Fruit fly (Drosophila melanogaster) whole organism, embryonic: ENCODE data around the gene Pmm2.

ENCODE experiments used
- BEAF-32 ChIP-seq: fragments of 200-800 bp; sonication (Bioruptor generic); optimal IDR thresholded peaks from 3 replicates; lab custom pipeline; 2017; ENCODE audit warnings: missing biosample characterization, missing genetic modification characterization, mild to moderate bottlenecking, moderate library complexity, missing genetic modification reagents
- CG10267 ChIP-seq: fragments of 200-800 bp; sonication (Bioruptor generic); optimal IDR thresholded peaks from 2 replicates; lab custom pipeline; 2018; ENCODE audit warnings: missing biosample characterization, mild to moderate bottlenecking, missing genetic modification characterization, moderate library complexity
- CG10274 ChIP-seq: fragments of 200-800 bp; sonication (Bioruptor generic); optimal IDR thresholded peaks from 3 replicates; lab custom pipeline; 2017; ENCODE audit warnings: missing biosample characterization, mild to moderate bottlenecking, missing genetic modification characterization
- CG13287 ChIP-seq: fragments of 200-800 bp; sonication (Bioruptor generic); IDR thresholded peaks from 2 replicates; pipeline ENCODE4 v1.3.6; 2022; ENCODE audit warnings: missing biosample characterization, missing genetic modification characterization; ENCODE audit not compliant: partially characterized antibody
- CG15514 ChIP-seq: fragments of 200-800 bp; sonication (Bioruptor generic); optimal IDR thresholded peaks from 3 replicates; lab custom pipeline; 2017; ENCODE audit warnings: missing biosample characterization, missing genetic modification characterization, mild to moderate bottlenecking, moderate library complexity, missing genetic modification reagents
- CG17385 ChIP-seq: fragments of 200-800 bp; sonication (Bioruptor generic); optimal IDR thresholded peaks from 3 replicates; lab custom pipeline; 2018; ENCODE audit warnings: missing biosample characterization, mild to moderate bottlenecking, missing genetic modification characterization
- CG18011 ChIP-seq: fragments of 200-800 bp; sonication (Bioruptor generic); optimal IDR thresholded peaks from 2 replicates; lab custom pipeline; 2017; ENCODE audit warnings: missing biosample characterization, missing genetic modification characterization, mild to moderate bottlenecking, moderate library complexity, missing genotype
- CG2116 ChIP-seq: fragments of 200-800 bp; sonication (Bioruptor generic); optimal IDR thresholded peaks from 3 replicates; lab custom pipeline; 2018; ENCODE audit warnings: missing biosample characterization, mild to moderate bottlenecking, missing genetic modification characterization
- CG2120 ChIP-seq: fragments of 200-800 bp; sonication (Bioruptor generic); optimal IDR thresholded peaks from 3 replicates; lab custom pipeline; 2016; ENCODE audit warnings: missing biosample characterization, missing genetic modification characterization
- CG2875 ChIP-seq: fragments of 200-800 bp; sonication (Bioruptor generic); optimal IDR thresholded peaks from 2 replicates; lab custom pipeline; 2017; ENCODE audit warnings: missing biosample characterization, mild to moderate bottlenecking, missing genetic modification characterization, missing genetic modification reagents
- CG32772 ChIP-seq: fragments of 200-800 bp; sonication (Bioruptor generic); IDR thresholded peaks from 2 replicates; pipeline ENCODE4 v1.3.6; 2022; ENCODE audit warnings: missing biosample characterization, missing genetic modification characterization
- CG4617 ChIP-seq: fragments of 200-800 bp; sonication (Bioruptor generic); optimal IDR thresholded peaks from 3 replicates; lab custom pipeline; 2016; ENCODE audit warnings: missing biosample characterization, missing genetic modification characterization, borderline replicate concordance
- CG9797 ChIP-seq: fragments of 200-800 bp; sonication (Bioruptor generic); optimal IDR thresholded peaks from 3 replicates; lab custom pipeline; 2018; ENCODE audit warnings: missing biosample characterization, mild to moderate bottlenecking, missing genetic modification characterization
- Dip2 ChIP-seq: fragments of 200-800 bp; sonication (Bioruptor generic); IDR thresholded peaks from 2 replicates; pipeline ENCODE4 v1.3.6; 2022; ENCODE audit warnings: missing biosample characterization, missing genetic modification characterization
- Dp ChIP-seq: fragments of 200-800 bp; sonication (Bioruptor generic); optimal IDR thresholded peaks from 2 replicates; lab custom pipeline; 2018; ENCODE audit warnings: missing biosample characterization, mild to moderate bottlenecking, missing genetic modification characterization, moderate library complexity
- E2f2 ChIP-seq: fragments of 200-800 bp; sonication (Bioruptor generic); IDR thresholded peaks from 2 replicates; pipeline ENCODE4 v1.3.6; 2022; ENCODE audit warnings: missing biosample characterization, missing genetic modification characterization
- Ets97D ChIP-seq: fragments of 200-800 bp; sonication (Bioruptor generic); optimal IDR thresholded peaks from 3 replicates; lab custom pipeline; 2016; ENCODE audit warnings: missing biosample characterization, missing genetic modification characterization
- HmgZ ChIP-seq: fragments of 200-800 bp; sonication (Bioruptor generic); optimal IDR thresholded peaks from 2 replicates; lab custom pipeline; 2018; ENCODE audit warnings: missing biosample characterization, mild to moderate bottlenecking, missing genetic modification characterization
- MBD-R2 ChIP-seq: fragments of 200-800 bp; sonication (Bioruptor generic); IDR thresholded peaks from 2 replicates; pipeline ENCODE4 v1.3.6; 2022; ENCODE audit warnings: missing biosample characterization, missing genetic modification characterization
- MESR4 ChIP-seq: fragments of 200-800 bp; sonication (Bioruptor generic); optimal IDR thresholded peaks from 2 replicates; lab custom pipeline; 2018; ENCODE audit warnings: missing biosample characterization, mild to moderate bottlenecking, missing genetic modification characterization, moderate library complexity
- Max ChIP-seq: fragments of 200-800 bp; sonication (Bioruptor generic); optimal IDR thresholded peaks from 2 replicates; lab custom pipeline; 2016; ENCODE audit warnings: missing biosample characterization, mild to moderate bottlenecking, missing genetic modification characterization
- Myb ChIP-seq: fragments of 200-800 bp; sonication (Bioruptor generic); optimal IDR thresholded peaks from 2 replicates; lab custom pipeline; 2016; ENCODE audit warnings: missing biosample characterization, missing genetic modification characterization
- Sox102F ChIP-seq: fragments of 200-800 bp; sonication (Bioruptor generic); optimal IDR thresholded peaks from 2 replicates; lab custom pipeline; 2018; ENCODE audit warnings: missing biosample characterization, mild to moderate bottlenecking, missing genetic modification characterization, moderate library complexity
- YL-1 ChIP-seq: fragments of 200-800 bp; sonication (Bioruptor generic); optimal IDR thresholded peaks from 3 replicates; lab custom pipeline; 2017; ENCODE audit warnings: missing biosample characterization, mild to moderate bottlenecking, missing genetic modification characterization
- ash1 ChIP-seq: fragments of 200-800 bp; sonication (Bioruptor generic); optimal IDR thresholded peaks from 2 replicates; lab custom pipeline; 2018; ENCODE audit warnings: missing biosample characterization, mild to moderate bottlenecking, missing genetic modification characterization
- bbx ChIP-seq: fragments of 200-800 bp; sonication (Bioruptor generic); IDR thresholded peaks from 2 replicates; pipeline ENCODE4 v1.3.6; 2022; ENCODE audit warnings: missing biosample characterization, missing genetic modification characterization; ENCODE audit not compliant: partially characterized antibody
- cwo ChIP-seq: fragments of 200-800 bp; sonication (Bioruptor generic); optimal IDR thresholded peaks from 3 replicates; lab custom pipeline; 2017; ENCODE audit warnings: missing biosample characterization, missing genetic modification characterization, mild to moderate bottlenecking, moderate library complexity, missing genetic modification reagents
- da ChIP-seq: fragments of 200-800 bp; sonication (Bioruptor generic); optimal IDR thresholded peaks from 2 replicates; lab custom pipeline; 2016; ENCODE audit warnings: missing biosample characterization, missing genetic modification characterization
- dm ChIP-seq: fragments of 200-800 bp; sonication (Bioruptor generic); optimal IDR thresholded peaks from 3 replicates; lab custom pipeline; 2016; ENCODE audit warnings: missing biosample characterization, missing genetic modification characterization
- fu2 ChIP-seq: fragments of 200-800 bp; sonication (Bioruptor generic); optimal IDR thresholded peaks from 2 replicates; lab custom pipeline; 2016; ENCODE audit warnings: missing biosample characterization, missing genetic modification characterization
- gfzf ChIP-seq: fragments of 200-800 bp; sonication (Bioruptor generic); optimal IDR thresholded peaks from 2 replicates; lab custom pipeline; 2016; ENCODE audit warnings: missing biosample characterization, mild to moderate bottlenecking, missing genetic modification characterization, moderate library complexity
- her ChIP-seq: fragments of 200-800 bp; sonication (Bioruptor generic); optimal IDR thresholded peaks from 2 replicates; lab custom pipeline; 2016; ENCODE audit warnings: missing biosample characterization, missing genetic modification characterization
- nmo ChIP-seq: fragments of 200-800 bp; sonication (Bioruptor generic); optimal IDR thresholded peaks from 2 replicates; lab custom pipeline; 2018; ENCODE audit warnings: missing biosample characterization, mild to moderate bottlenecking, missing genetic modification characterization, moderate library complexity
- pzg ChIP-seq: fragments of 200-800 bp; sonication (Bioruptor generic); optimal IDR thresholded peaks from 3 replicates; lab custom pipeline; 2018; ENCODE audit warnings: missing biosample characterization, mild to moderate bottlenecking, missing genetic modification characterization, moderate library complexity
- rib ChIP-seq: fragments of 200-800 bp; sonication (Bioruptor generic); IDR thresholded peaks from 2 replicates; pipeline ENCODE4 v1.3.6; 2022; ENCODE audit warnings: missing biosample characterization, missing genetic modification characterization
- schlank ChIP-seq: fragments of 200-800 bp; sonication (Bioruptor generic); optimal IDR thresholded peaks from 2 replicates; lab custom pipeline; 2018; ENCODE audit warnings: missing biosample characterization, mild to moderate bottlenecking, missing genetic modification characterization
- sens ChIP-seq: fragments of 200-800 bp; sonication (Bioruptor generic); peaks from one replicate; lab custom pipeline; 2016; ENCODE audit warnings: missing biosample characterization, missing genetic modification characterization
- stwl ChIP-seq: fragments of 200-800 bp; sonication (Bioruptor generic); optimal IDR thresholded peaks from 3 replicates; lab custom pipeline; 2018; ENCODE audit warnings: missing biosample characterization, mild to moderate bottlenecking, missing genetic modification characterization, moderate library complexity
- trem ChIP-seq: fragments of 200-800 bp; optimal IDR thresholded peaks from 3 replicates; lab custom pipeline; 2019; ENCODE audit warnings: missing biosample characterization, mild to moderate bottlenecking, missing genetic modification characterization, moderate library complexity

The Pmm2 gene

DNA sequence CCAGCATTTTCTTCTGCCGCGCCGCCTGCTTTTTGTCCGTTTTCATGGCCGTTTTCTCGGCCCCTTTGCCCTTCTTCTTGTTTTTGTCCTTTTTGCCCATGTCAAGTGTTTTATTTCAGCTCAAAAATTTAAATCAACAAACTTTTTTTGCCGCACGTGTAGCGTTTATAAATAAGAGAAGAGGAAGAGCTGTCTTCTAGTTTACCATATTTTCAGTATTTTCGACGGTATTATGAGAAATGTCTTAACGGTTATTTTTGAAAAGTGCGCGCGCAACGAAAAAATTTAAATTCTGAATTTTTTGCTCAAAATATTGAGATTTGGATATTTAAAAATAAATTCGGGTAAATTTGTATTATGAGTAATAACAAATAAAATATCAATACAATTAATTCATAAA lies 2.7 kb downstream of the Pmm2 start, which contains the start of gene CG4069:
Gene CG4069 (minus strand): TSS at position 193 of the 400 bp plus-strand sequence.
- peak; percentile 39; the same call in 1 of the 2 replicates for TF ChIP-seq MBD-R2 (GFP tag; lab: Robert Waterston, UW)
- peak; percentile 93 for TF ChIP-seq dm (GFP tag; lab: Kevin White, UChicago)
- TF ChIP-seq HmgZ (tag; lab: Kevin White, UChicago), result peak; percentile 21
- peak; percentile 38 for TF ChIP-seq pzg (GFP tag; lab: Kevin White, UChicago)
- TF ChIP-seq her (GFP tag; lab: Kevin White, UChicago), result peak; percentile 99
- peak; percentile 47 for TF ChIP-seq YL-1 (GFP tag; lab: Kevin White, UChicago)
- TF ChIP-seq CG10267 (tag; lab: Kevin White, UChicago), result peak; percentile 40
- TF ChIP-seq ash1, result no peak
- TF ChIP-seq CG2875 (GFP tag; lab: Kevin White, UChicago), result no peak
- peak; percentile 57 for TF ChIP-seq CG2116
- peak; percentile 98 for TF ChIP-seq CG17385
- peak; percentile 26 for TF ChIP-seq CG4617 (GFP tag; lab: Kevin White, UChicago)
- TF ChIP-seq schlank (tag; lab: Kevin White, UChicago), result no peak
- TF ChIP-seq da (GFP tag; lab: Kevin White, UChicago), result no peak
- TF ChIP-seq bbx, result no peak
- peak; percentile 95 for TF ChIP-seq E2f2 (GFP tag; lab: Robert Waterston, UW)
- no peak for TF ChIP-seq fu2 (GFP tag; lab: Kevin White, UChicago)
- peak; percentile 14 for TF ChIP-seq stwl (tag; lab: Kevin White, UChicago)
- TF ChIP-seq CG10274 (GFP tag; lab: Kevin White, UChicago), result no peak
- peak; percentile 85 for TF ChIP-seq cwo (GFP tag; lab: Kevin White, UChicago)
- peak; percentile 84 for TF ChIP-seq gfzf (GFP tag; lab: Kevin White, UChicago)
- peak; percentile 13 for TF ChIP-seq nmo (GFP tag; lab: Kevin White, UChicago)
- TF ChIP-seq BEAF-32, result peak; percentile 20
- TF ChIP-seq CG32772, result no peak
- no peak for TF ChIP-seq Sox102F (GFP tag; lab: Kevin White, UChicago)
- peak; percentile 97 for TF ChIP-seq Dp
- TF ChIP-seq CG15514 (GFP tag; lab: Kevin White, UChicago), result peak; percentile 93
- TF ChIP-seq CG18011 (GFP tag; lab: Kevin White, UChicago), result peak; percentile 7
- peak; percentile 44 for TF ChIP-seq Max (GFP tag; lab: Kevin White, UChicago)
- peak; percentile 36 for TF ChIP-seq trem (tag; lab: Kevin White, UChicago)
- peak; percentile 45 for TF ChIP-seq CG9797 (GFP tag; lab: Kevin White, UChicago)
- peak; percentile 17 for TF ChIP-seq Ets97D (GFP tag; lab: Kevin White, UChicago)
- TF ChIP-seq Myb (GFP tag; lab: Kevin White, UChicago), result peak; percentile 90
- no peak for TF ChIP-seq CG13287 (GFP tag; lab: Robert Waterston, UW)
- TF ChIP-seq MESR4 (GFP tag; lab: Kevin White, UChicago), result peak; percentile 40

DNA sequence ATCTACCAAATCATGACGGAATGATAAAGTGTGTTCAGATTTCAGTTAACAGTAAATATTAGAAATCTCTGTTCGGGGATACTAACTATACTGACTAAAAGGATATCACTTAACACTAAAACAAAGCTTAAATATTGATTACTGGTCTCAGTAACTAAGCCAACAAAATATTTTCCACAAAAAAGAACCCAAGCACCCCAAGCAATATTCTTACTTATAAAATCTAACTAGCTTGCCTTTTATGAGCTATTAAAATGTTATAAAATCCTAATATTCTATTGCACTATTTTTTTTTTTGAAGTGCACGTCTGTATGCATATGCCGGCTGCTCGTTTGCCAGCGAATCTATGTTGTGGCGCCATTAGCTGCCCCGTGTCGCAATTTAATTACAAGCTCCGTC lies 15.1 kb downstream of the Pmm2 start:
- no peak for TF ChIP-seq CG2120 (GFP tag; lab: Kevin White, UChicago)
- TF ChIP-seq sens, result peak; percentile 63
- no peak for TF ChIP-seq Dip2 (GFP tag; lab: Robert Waterston, UW)
- TF ChIP-seq rib (GFP tag; lab: Robert Waterston, UW), result no peak
- TF ChIP-seq, all 482 proteins: peak for 1
